Worm (Caenorhabditis elegans) whole organism, mixed stage, embryonic: ENCODE data around the gene nspb-10.

Source experiments
- bed-3 ChIP-seq: fragments of 200-800 bp; sonication (Bioruptor generic); optimal IDR thresholded peaks from 3 replicates; lab custom pipeline; 2018; ENCODE audit warnings: mild to moderate bottlenecking, missing genetic modification characterization, moderate library complexity, missing compliant biosample characterization
- blmp-1 ChIP-seq: fragments of 150-350 bp; optimal IDR thresholded peaks from 2 replicates; lab custom pipeline; 2014; ENCODE audit warnings: missing biosample characterization, missing genetic modification characterization
- ces-1 ChIP-seq: fragments of 150-350 bp; optimal IDR thresholded peaks from 2 replicates; lab custom pipeline; 2014; ENCODE audit warnings: missing biosample characterization, missing genetic modification reagents, missing genetic modification characterization
- elt-3 ChIP-seq: fragments of 150-350 bp; optimal IDR thresholded peaks from 2 replicates; lab custom pipeline; 2014; ENCODE audit warnings: missing biosample characterization, missing genetic modification characterization
- lin-13 ChIP-seq: fragments of 150-350 bp; optimal IDR thresholded peaks from 2 replicates; lab custom pipeline; 2014; ENCODE audit warnings: missing biosample characterization, missing genetic modification characterization
- lin-32 ChIP-seq: fragments of 200-800 bp; sonication (Bioruptor generic); optimal IDR thresholded peaks from 2 replicates; lab custom pipeline; 2018; ENCODE audit warnings: mild to moderate bottlenecking, missing genetic modification characterization, missing compliant biosample characterization
- lsy-2 ChIP-seq: fragments of 150-350 bp; optimal IDR thresholded peaks from 2 replicates; lab custom pipeline; 2014; ENCODE audit warnings: missing biosample characterization, missing genetic modification characterization
- mls-2 ChIP-seq: sonication (generic microtip); optimal IDR thresholded peaks from 2 replicates; lab custom pipeline; 2016; ENCODE audit warnings: mild to moderate bottlenecking, missing genetic modification characterization, moderate library complexity, missing compliant biosample characterization
- nhr-12 ChIP-seq: fragments of 150-350 bp; optimal IDR thresholded peaks from 2 replicates; lab custom pipeline; 2014; ENCODE audit warnings: missing biosample characterization, missing genetic modification characterization
- nhr-237 ChIP-seq: fragments of 150-350 bp; optimal IDR thresholded peaks from 2 replicates; lab custom pipeline; 2014; ENCODE audit warnings: missing biosample characterization, missing genetic modification characterization
- nhr-28 ChIP-seq: fragments of 150-350 bp; optimal IDR thresholded peaks from 2 replicates; lab custom pipeline; 2014; ENCODE audit warnings: missing biosample characterization, missing genetic modification characterization
- snpc-4 ChIP-seq: fragments of 150-350 bp; optimal IDR thresholded peaks from 2 replicates; lab custom pipeline; 2014; ENCODE audit warnings: missing biosample characterization, missing genetic modification characterization
- unc-62 ChIP-seq: fragments of 150-350 bp; optimal IDR thresholded peaks from 2 replicates; lab custom pipeline; 2014; ENCODE audit warnings: missing biosample characterization, missing genetic modification reagents, missing genetic modification characterization
- ztf-11 ChIP-seq: fragments of 150-350 bp; optimal IDR thresholded peaks from 2 replicates; lab custom pipeline; 2014; ENCODE audit warnings: missing biosample characterization, missing genetic modification characterization

- TF ChIP-seq nhr-12 (no peak), lin-32 (GFP tag; lab: Kevin White, UChicago) (no peak), mls-2 (tag; lab: Kevin White, UChicago) (no peak), ztf-11 (tag; lab: Kevin White, UChicago) (no peak), nhr-237 (tag; lab: Kevin White, UChicago) (no peak), nhr-28 (tag; lab: Kevin White, UChicago) (no peak), ces-1 (no peak), blmp-1 (tag; lab: Kevin White, UChicago) (no peak), unc-62 (GFP tag; lab: Kevin White, UChicago) (no peak), lsy-2 (tag; lab: Kevin White, UChicago) (no peak), elt-3 (tag; lab: Kevin White, UChicago) (no peak), snpc-4 (tag; lab: Kevin White, UChicago) (no peak), bed-3 (GFP tag; lab: Kevin White, UChicago) (no peak), lin-13 (no peak)
Observed at ce11 chrII:14615735-14616134, 27.7 kb upstream of the nspb-10 start, which contains the start of gene mltn-9.
